Fruit fly (Drosophila melanogaster): ENCODE results near the gene Ucp4C.

dm6 chr2L:5958581-5959177 is 9.7 kb upstream of the Ucp4C start, which contains the start of gene Vm26Ac:
- TF ChIP-seq CG8089 (GFP tag; optimal IDR thresholded peaks at IDR 0.05) (no peak), Sry-δ (GFP tag; optimal IDR thresholded peaks at IDR 0.05) (no peak), aop (GFP tag; IDR thresholded peaks at IDR 0.05) (no peak), CG9932 (GFP tag; IDR thresholded peaks at IDR 0.05) (no peak), CG32767 (GFP tag; IDR thresholded peaks at IDR 0.05) (no peak), CG5953 (GFP tag; IDR thresholded peaks at IDR 0.05) (no peak), Ada2b (GFP tag; IDR thresholded peaks at IDR 0.05) (no peak), pros (GFP tag; optimal IDR thresholded peaks at IDR 0.05) (no peak), ems (GFP tag; optimal IDR thresholded peaks at IDR 0.05) (no peak), Ptx1 (GFP tag; IDR thresholded peaks at IDR 0.05) (no peak), tgo (GFP tag; IDR thresholded peaks at IDR 0.05) (no peak)
